Worm (Caenorhabditis elegans): ENCODE results near the gene K07D4.4.

K07D4.4 gene

DNA sequence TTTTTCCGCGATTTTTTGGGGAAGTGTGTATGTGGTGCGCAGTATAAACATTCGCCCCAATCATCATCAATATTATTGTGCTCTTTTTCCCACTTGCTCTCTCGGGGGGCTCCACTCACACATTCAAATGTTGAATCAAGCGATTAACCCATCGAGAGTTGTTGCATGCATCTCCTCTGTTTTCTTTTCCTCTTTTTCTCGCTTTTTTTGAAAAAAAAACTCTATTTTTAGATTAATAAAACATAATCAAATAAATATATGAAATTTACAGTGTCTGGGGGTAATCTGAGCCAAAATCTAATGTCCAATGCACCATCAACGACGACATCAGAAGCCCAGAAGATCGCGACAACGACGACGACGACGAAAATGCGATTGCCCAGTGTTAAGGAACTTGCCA is 27.6 kb downstream of the K07D4.4 start, which contains the start of gene ephx-1:
Gene ephx-1, plus strand, starts transcription at position 301 of the 400 bp plus-strand sequence.
- TF ChIP-seq nhr-232 (tag; optimal IDR thresholded peaks at IDR 0.05) (no peak), unc-3 (GFP tag; conservative IDR thresholded peaks at IDR 0.05) (no peak), unc-3 (tag; optimal IDR thresholded peaks at IDR 0.05) (no peak), ceh-31 (tag; optimal IDR thresholded peaks at IDR 0.05) (no peak), fkh-6 (tag; optimal IDR thresholded peaks at IDR 0.05) (no peak), ahr-1 (tag; optimal IDR thresholded peaks at IDR 0.05) (no peak), che-1 (tag; optimal IDR thresholded peaks at IDR 0.05) (no peak), sox-4 (tag; optimal IDR thresholded peaks at IDR 0.05) (no peak), ceh-2 (tag; optimal IDR thresholded peaks at IDR 0.05) (no peak), dve-1 (tag; optimal IDR thresholded peaks at IDR 0.05) (no peak), lin-11 (tag; optimal IDR thresholded peaks at IDR 0.05) (no peak), mec-3 (tag; optimal IDR thresholded peaks at IDR 0.05; ENCODE audit: borderline replicate concordance) (no peak), ceh-48 (tag; optimal IDR thresholded peaks at IDR 0.05) (no peak), ets-4 (tag; optimal IDR thresholded peaks at IDR 0.05) (no peak), rnt-1 (tag; optimal IDR thresholded peaks at IDR 0.05) (no peak)

DNA sequence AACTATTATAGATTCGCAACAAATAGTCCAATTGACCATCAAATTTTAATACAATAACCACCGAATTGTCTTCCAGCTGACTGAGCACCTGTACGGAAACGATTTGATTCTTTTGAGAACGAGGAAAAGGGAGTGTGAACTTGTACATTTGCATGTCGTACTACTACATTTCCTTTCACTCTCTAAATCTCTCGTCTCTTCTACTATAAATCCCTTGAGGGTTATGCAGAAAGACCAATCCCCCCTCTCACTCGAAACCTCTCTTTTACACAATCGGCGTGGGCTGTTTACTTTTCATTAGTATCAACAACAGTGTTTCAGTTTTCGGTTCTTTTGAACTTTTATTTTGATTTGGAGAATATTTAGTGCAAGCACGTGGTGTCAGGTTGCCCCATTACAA is 30.1 kb downstream of the K07D4.4 start:
- TF ChIP-seq unc-3 (GFP tag; conservative IDR thresholded peaks at IDR 0.05) (no peak), unc-3 (tag; optimal IDR thresholded peaks at IDR 0.05) (no peak), unc-55 (GFP tag; optimal IDR thresholded peaks at IDR 0.05) (no peak), nfya-1 (tag; optimal IDR thresholded peaks at IDR 0.05) (peak; percentile 14), hlh-30 (tag; optimal IDR thresholded peaks at IDR 0.05; ENCODE audit: insufficient read depth) (no peak), ztf-16 (tag; optimal IDR thresholded peaks at IDR 0.05) (no peak)

ce11 chrII:4000430-4000829 is 31.8 kb downstream of the K07D4.4 start:
- no peak for TF ChIP-seq pag-3 (tag; optimal IDR thresholded peaks at IDR 0.05; ENCODE audit: borderline replicate concordance)
- no peak for TF ChIP-seq ceh-34 (tag; optimal IDR thresholded peaks at IDR 0.05)
- no peak for TF ChIP-seq hlh-8 (tag; optimal IDR thresholded peaks at IDR 0.05)
- TF ChIP-seq pha-2 (tag; optimal IDR thresholded peaks at IDR 0.05): no peak
- no peak for TF ChIP-seq ceh-24 (tag; optimal IDR thresholded peaks at IDR 0.05)
- TF ChIP-seq T23F11.4 (GFP tag; optimal IDR thresholded peaks at IDR 0.05): no peak
- no peak for TF ChIP-seq sdc-2 (tag; optimal IDR thresholded peaks at IDR 0.05)
- no peak for TF ChIP-seq sox-2 (GFP tag; IDR thresholded peaks at IDR 0.05)
- TF ChIP-seq tbx-7 (tag; optimal IDR thresholded peaks at IDR 0.05): no peak
- TF ChIP-seq fax-1 (tag; optimal IDR thresholded peaks at IDR 0.05): no peak
- no peak for TF ChIP-seq C08G9.2 (tag; optimal IDR thresholded peaks at IDR 0.05)
- no peak for TF ChIP-seq C38D4.7 (GFP tag; optimal IDR thresholded peaks at IDR 0.05)
- TF ChIP-seq pqm-1 (tag; optimal IDR thresholded peaks at IDR 0.05): no peak

ce11 chrII:3999537-3999936 is 32.7 kb downstream of the K07D4.4 start:
- peak; percentile 24 for TF ChIP-seq sdc-2 (tag; optimal IDR thresholded peaks at IDR 0.05)
- no peak for TF ChIP-seq C38D4.7 (GFP tag; optimal IDR thresholded peaks at IDR 0.05)
- TF ChIP-seq odd-2 (tag; optimal IDR thresholded peaks at IDR 0.05): no peak
- no peak for TF ChIP-seq T23F11.4 (GFP tag; optimal IDR thresholded peaks at IDR 0.05)
- TF ChIP-seq ceh-34 (tag; optimal IDR thresholded peaks at IDR 0.05): peak; percentile 66
- peak; percentile 28 for TF ChIP-seq nfya-1 (tag; optimal IDR thresholded peaks at IDR 0.05)
- no peak for TF ChIP-seq ztf-16 (tag; optimal IDR thresholded peaks at IDR 0.05)
- TF ChIP-seq ama-1 (optimal IDR thresholded peaks at IDR 0.05): no peak
- TF ChIP-seq elt-4 (tag; optimal IDR thresholded peaks at IDR 0.05): no peak
- TF ChIP-seq dve-1 (tag; optimal IDR thresholded peaks at IDR 0.05): no peak
- TF ChIP-seq fax-1 (tag; optimal IDR thresholded peaks at IDR 0.05): no peak
- no peak for TF ChIP-seq ceh-45 (GFP tag; IDR thresholded peaks at IDR 0.05)
- TF ChIP-seq F13H6.1 (tag; optimal IDR thresholded peaks at IDR 0.05): no peak
- no peak for TF ChIP-seq elt-2 (tag; optimal IDR thresholded peaks at IDR 0.05)
- peak; percentile 38 for TF ChIP-seq ceh-14 (tag; optimal IDR thresholded peaks at IDR 0.05)
- no peak for TF ChIP-seq pha-2 (tag; optimal IDR thresholded peaks at IDR 0.05)
- peak; percentile 66 for TF ChIP-seq ref-2 (tag; optimal IDR thresholded peaks at IDR 0.05)
- no peak for TF ChIP-seq ceh-2 (tag; optimal IDR thresholded peaks at IDR 0.05)
- no peak for TF ChIP-seq pag-3 (tag; optimal IDR thresholded peaks at IDR 0.05; ENCODE audit: borderline replicate concordance)
- peak; percentile 35 for TF ChIP-seq C08G9.2 (tag; optimal IDR thresholded peaks at IDR 0.05)
- no peak for TF ChIP-seq hlh-8 (tag; optimal IDR thresholded peaks at IDR 0.05)
- TF ChIP-seq K02D7.2 (tag; optimal IDR thresholded peaks at IDR 0.05): no peak
- TF ChIP-seq Y22D7AL.16 (tag; optimal IDR thresholded peaks at IDR 0.05): no peak
- no peak for TF ChIP-seq nhr-232 (tag; optimal IDR thresholded peaks at IDR 0.05)
- TF ChIP-seq pax-1 (tag; optimal IDR thresholded peaks at IDR 0.05): no peak
- peak; percentile 27 for TF ChIP-seq ceh-19 (GFP tag; optimal IDR thresholded peaks at IDR 0.05)
- no peak for TF ChIP-seq ceh-24 (tag; optimal IDR thresholded peaks at IDR 0.05)
- TF ChIP-seq ceh-22 (tag; optimal IDR thresholded peaks at IDR 0.05): no peak
- peak; percentile 43 for TF ChIP-seq fkh-10 (GFP tag; optimal IDR thresholded peaks at IDR 0.05)
- TF ChIP-seq ceh-31 (tag; optimal IDR thresholded peaks at IDR 0.05): peak; percentile 71
- peak; percentile 18 for TF ChIP-seq ceh-48 (tag; optimal IDR thresholded peaks at IDR 0.05)
- no peak for TF ChIP-seq pqm-1 (tag; optimal IDR thresholded peaks at IDR 0.05)

All from whole organism, late embryonic.